Worm (Caenorhabditis elegans) whole organism, L2 larva: ENCODE results near the gene R160.2.

ENCODE experiments used
- ZK546.5 ChIP-seq: sonication (generic microtip); optimal IDR thresholded peaks from 2 replicates; lab custom pipeline; 2017; ENCODE audit warnings: missing biosample characterization, missing genetic modification characterization
- ama-1 ChIP-seq: fragments of 150-350 bp; optimal IDR thresholded peaks from 2 replicates; lab custom pipeline; 2018; ENCODE audit warnings: inconsistent platforms
- fos-1 ChIP-seq: fragments of 150-350 bp; optimal IDR thresholded peaks from 2 replicates; lab custom pipeline; 2014; ENCODE audit warnings: missing biosample characterization, missing genetic modification characterization
- nhr-10 ChIP-seq: sonication (generic microtip); optimal IDR thresholded peaks from 2 replicates; lab custom pipeline; 2017; ENCODE audit warnings: missing biosample characterization, missing genetic modification characterization
- nhr-11 ChIP-seq: fragments of 150-350 bp; optimal IDR thresholded peaks from 2 replicates; lab custom pipeline; 2014; ENCODE audit warnings: missing biosample characterization, missing genetic modification characterization
- nhr-237 ChIP-seq: fragments of 150-350 bp; optimal IDR thresholded peaks from 2 replicates; lab custom pipeline; 2014; ENCODE audit warnings: missing biosample characterization, missing genetic modification characterization
- snpc-4 ChIP-seq: fragments of 150-350 bp; optimal IDR thresholded peaks from 2 replicates; lab custom pipeline; 2014; ENCODE audit warnings: missing biosample characterization, missing genetic modification characterization
- unc-39 ChIP-seq: fragments of 150-350 bp; optimal IDR thresholded peaks from 2 replicates; lab custom pipeline; 2014; ENCODE audit warnings: missing biosample characterization, missing genetic modification characterization

- no peak for TF ChIP-seq fos-1
- TF ChIP-seq nhr-10 (tag; lab: Kevin White, UChicago) = no peak
- no peak for TF ChIP-seq nhr-237
- no peak for TF ChIP-seq nhr-11 (tag; lab: Kevin White, UChicago)
- no peak for TF ChIP-seq snpc-4 (tag; lab: Kevin White, UChicago)
- no peak for TF ChIP-seq ama-1 (lab: Kevin White, UChicago)
- no peak for TF ChIP-seq unc-39 (tag; lab: Kevin White, UChicago)
- TF ChIP-seq ZK546.5 (tag; lab: Kevin White, UChicago) = no peak
These were observed at the start of gene R160.2 for ce11 chrX:4376801-4377200.
